In the genomic region with DNA sequence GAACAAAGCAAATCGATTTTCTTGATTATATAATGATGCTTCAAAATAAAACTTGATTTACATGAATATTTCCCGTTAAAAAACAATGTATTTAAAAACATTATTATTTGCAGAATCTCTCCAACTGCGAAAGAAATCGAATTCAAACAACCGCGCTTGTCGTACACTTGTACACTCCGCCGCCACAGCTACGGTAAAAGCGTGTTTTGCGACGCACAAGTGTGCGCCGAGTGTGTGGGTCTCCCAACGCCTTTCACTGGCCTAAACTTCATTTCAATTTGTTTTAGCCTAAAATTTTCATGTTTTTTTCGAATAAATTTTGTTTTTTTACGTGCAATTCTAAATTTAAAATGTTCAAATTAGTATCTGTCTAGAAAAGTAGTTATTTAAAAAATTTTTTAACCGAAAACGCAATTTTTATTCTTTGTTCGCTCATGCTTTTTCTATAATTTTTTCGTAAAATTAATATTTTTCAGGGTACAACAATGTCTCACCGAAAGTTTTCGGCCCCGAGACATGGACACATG, we compare ENCODE assay signal across 4 worm cellular contexts.
TF ChIP-seq lines count a peak whose summit lies in the region.

A gene (plus strand): TSS at position 477 of the 527 bp plus-strand sequence.

TF ChIP-seq in whole organism, L2 larva, 48 proteins besides CTCF, POLR2A, EP300 and RAD21 (continues in another document):
- peak; percentile 83 for TF ChIP-seq aly-2 (tag; optimal IDR thresholded peaks at IDR 0.05; lab: Kevin White, UChicago)
- peak; percentile 83 for TF ChIP-seq elt-1 (tag; optimal IDR thresholded peaks at IDR 0.05; lab: Kevin White, UChicago)
- peak; percentile 100 for TF ChIP-seq crh-2 (tag; optimal IDR thresholded peaks at IDR 0.05; lab: Kevin White, UChicago)
- peak; percentile 99 for TF ChIP-seq mab-5 (tag; optimal IDR thresholded peaks at IDR 0.05; lab: Kevin White, UChicago)
- TF ChIP-seq nhr-23 (tag; optimal IDR thresholded peaks at IDR 0.05; lab: Kevin White, UChicago): peak; percentile 82
- peak; percentile 100 for TF ChIP-seq unc-55 (GFP tag; optimal IDR thresholded peaks at IDR 0.05; lab: Kevin White, UChicago)
- TF ChIP-seq zag-1 (tag; optimal IDR thresholded peaks at IDR 0.05; lab: Kevin White, UChicago): peak; percentile 100
- peak; percentile 90 for TF ChIP-seq R02D3.7 (tag; optimal IDR thresholded peaks at IDR 0.05; lab: Kevin White, UChicago)
- TF ChIP-seq alr-1 (tag; optimal IDR thresholded peaks at IDR 0.05; lab: Kevin White, UChicago): no peak
- TF ChIP-seq Y55F3AM.14 (GFP tag; optimal IDR thresholded peaks at IDR 0.05; lab: Kevin White, UChicago): peak; percentile 100
- TF ChIP-seq skn-1 (tag; optimal IDR thresholded peaks at IDR 0.05; lab: Kevin White, UChicago): peak; percentile 96
- peak; percentile 100 for TF ChIP-seq nhr-25 (tag; optimal IDR thresholded peaks at IDR 0.05; lab: Kevin White, UChicago)
- peak; percentile 100 for TF ChIP-seq ceh-16 (tag; optimal IDR thresholded peaks at IDR 0.05; lab: Kevin White, UChicago)
- peak; percentile 100 for TF ChIP-seq sem-4 (tag; optimal IDR thresholded peaks at IDR 0.05; lab: Kevin White, UChicago)
- peak; percentile 100 for TF ChIP-seq fos-1 (tag; optimal IDR thresholded peaks at IDR 0.05; lab: Kevin White, UChicago)
- peak; percentile 98 for TF ChIP-seq unc-39 (tag; optimal IDR thresholded peaks at IDR 0.05; lab: Kevin White, UChicago)
- peak; percentile 100 for TF ChIP-seq lin-13 (GFP tag; optimal IDR thresholded peaks at IDR 0.05; lab: Kevin White, UChicago)
- peak; percentile 100 for TF ChIP-seq C34F6.9 (tag; optimal IDR thresholded peaks at IDR 0.05; lab: Kevin White, UChicago)
- TF ChIP-seq nhr-10 (tag; optimal IDR thresholded peaks at IDR 0.05; lab: Kevin White, UChicago): peak; percentile 100
- peak; percentile 84 for TF ChIP-seq dmd-4 (tag; optimal IDR thresholded peaks at IDR 0.05; lab: Kevin White, UChicago)
- TF ChIP-seq lin-11 (tag; optimal IDR thresholded peaks at IDR 0.05; lab: Kevin White, UChicago): peak; percentile 100

TF ChIP-seq in whole organism, L4 larva, 104 proteins besides CTCF, POLR2A, EP300 and RAD21 (continues in another document):
- peak; percentile 98 for TF ChIP-seq duxl-1 (tag; optimal IDR thresholded peaks at IDR 0.05; lab: Kevin White, UChicago; ENCODE audit: poor library complexity)
- peak; percentile 96 for TF ChIP-seq mxl-2 (GFP tag; conservative IDR thresholded peaks at IDR 0.05; lab: Robert Waterston, UW)
- peak; percentile 99 for TF ChIP-seq nhr-25 (tag; optimal IDR thresholded peaks at IDR 0.05; lab: Kevin White, UChicago; ENCODE audit: borderline replicate concordance, insufficient read depth)
- TF ChIP-seq aha-1 (tag; lab: Kevin White, UChicago): peak; percentile 100
- TF ChIP-seq ceh-82 (tag; optimal IDR thresholded peaks at IDR 0.05; lab: Kevin White, UChicago): peak; percentile 94
- peak; percentile 83 for TF ChIP-seq F26F4.8 (GFP tag; conservative IDR thresholded peaks at IDR 0.05; lab: Robert Waterston, UW)
- peak; percentile 99 for TF ChIP-seq hlh-30 (tag; optimal IDR thresholded peaks at IDR 0.05; lab: Kevin White, UChicago; ENCODE audit: insufficient read depth)
- peak; percentile 92 for TF ChIP-seq zip-11 (GFP tag; IDR thresholded peaks at IDR 0.05; lab: Robert Waterston, UW)
- peak; percentile 99 for TF ChIP-seq mxl-3 (GFP tag; optimal IDR thresholded peaks at IDR 0.05; lab: Kevin White, UChicago)
- peak; percentile 97 for TF ChIP-seq cey-2 (tag; optimal IDR thresholded peaks at IDR 0.05; lab: Kevin White, UChicago; ENCODE audit: borderline replicate concordance, insufficient read depth)
- TF ChIP-seq spr-1 (tag; optimal IDR thresholded peaks at IDR 0.05; lab: Kevin White, UChicago): peak; percentile 99
- peak; percentile 96 to 99 for TF ChIP-seq hif-1 (tag; optimal IDR thresholded peaks at IDR 0.05; lab: Kevin White, UChicago)
- TF ChIP-seq nhr-237 (tag; optimal IDR thresholded peaks at IDR 0.05; lab: Kevin White, UChicago): peak; percentile 96
- TF ChIP-seq attf-4 (tag; optimal IDR thresholded peaks at IDR 0.05; lab: Kevin White, UChicago): peak; percentile 85
- peak; percentile 100 for TF ChIP-seq madf-5 (GFP tag; IDR thresholded peaks at IDR 0.05; lab: Robert Waterston, UW)
- peak; percentile 100 for TF ChIP-seq nhr-77 (tag; optimal IDR thresholded peaks at IDR 0.05; lab: Kevin White, UChicago)
- peak; percentile 95 for TF ChIP-seq zfp-2 (tag; optimal IDR thresholded peaks at IDR 0.05; lab: Kevin White, UChicago)
- peak; percentile 98 to 99 for TF ChIP-seq daf-16 (GFP tag; optimal IDR thresholded peaks at IDR 0.05; lab: Kevin White, UChicago)
- TF ChIP-seq daf-16 (tag; optimal IDR thresholded peaks at IDR 0.05; lab: Kevin White, UChicago): peak; percentile 98
- TF ChIP-seq rbr-2 (tag; optimal IDR thresholded peaks at IDR 0.05; lab: Kevin White, UChicago): peak; percentile 100
- peak; percentile 100 for TF ChIP-seq nhr-28 (tag; optimal IDR thresholded peaks at IDR 0.05; lab: Kevin White, UChicago)

TF ChIP-seq in whole organism, late embryonic, 69 proteins besides CTCF, POLR2A, EP300 and RAD21 (continues in another document):
- peak; percentile 89 for TF ChIP-seq unc-55 (GFP tag; optimal IDR thresholded peaks at IDR 0.05; lab: Kevin White, UChicago)
- peak; percentile 99 for TF ChIP-seq pat-9 (tag; optimal IDR thresholded peaks at IDR 0.05; lab: Kevin White, UChicago)
- TF ChIP-seq mec-3 (tag; optimal IDR thresholded peaks at IDR 0.05; lab: Kevin White, UChicago; ENCODE audit: borderline replicate concordance): no peak
- peak; percentile 96 for TF ChIP-seq ceh-48 (tag; optimal IDR thresholded peaks at IDR 0.05; lab: Kevin White, UChicago)
- TF ChIP-seq hlh-13 (GFP tag; optimal IDR thresholded peaks at IDR 0.05; lab: Kevin White, UChicago): peak; percentile 81
- peak; percentile 94 for TF ChIP-seq ceh-2 (tag; optimal IDR thresholded peaks at IDR 0.05; lab: Kevin White, UChicago)
- peak; percentile 99 for TF ChIP-seq ceh-31 (tag; optimal IDR thresholded peaks at IDR 0.05; lab: Kevin White, UChicago)
- TF ChIP-seq ceh-14 (tag; optimal IDR thresholded peaks at IDR 0.05; lab: Kevin White, UChicago): peak; percentile 99
- TF ChIP-seq ceh-22 (tag; optimal IDR thresholded peaks at IDR 0.05; lab: Kevin White, UChicago): peak; percentile 85
- TF ChIP-seq hlh-6 (tag; optimal IDR thresholded peaks at IDR 0.05; lab: Kevin White, UChicago): peak; percentile 88
- TF ChIP-seq ttx-3 (tag; optimal IDR thresholded peaks at IDR 0.05; lab: Kevin White, UChicago): peak; percentile 94
- peak; percentile 91 for TF ChIP-seq eyg-1 (tag; optimal IDR thresholded peaks at IDR 0.05; lab: Kevin White, UChicago)
- peak; percentile 97 for TF ChIP-seq F13H6.1 (tag; optimal IDR thresholded peaks at IDR 0.05; lab: Kevin White, UChicago)
- TF ChIP-seq ref-2 (tag; optimal IDR thresholded peaks at IDR 0.05; lab: Kevin White, UChicago): peak; percentile 100
- TF ChIP-seq K09A11.1 (tag; optimal IDR thresholded peaks at IDR 0.05; lab: Kevin White, UChicago; ENCODE audit: insufficient read depth): peak; percentile 96
- TF ChIP-seq lin-11 (tag; optimal IDR thresholded peaks at IDR 0.05; lab: Kevin White, UChicago): peak; percentile 74
- TF ChIP-seq elt-2 (tag; optimal IDR thresholded peaks at IDR 0.05; lab: Kevin White, UChicago): peak; percentile 99
- peak; percentile 100 for TF ChIP-seq ceh-18 (tag; optimal IDR thresholded peaks at IDR 0.05; lab: Kevin White, UChicago)
- peak; percentile 100 for TF ChIP-seq ceh-34 (tag; optimal IDR thresholded peaks at IDR 0.05; lab: Kevin White, UChicago)
- TF ChIP-seq pqm-1 (tag; optimal IDR thresholded peaks at IDR 0.05; lab: Kevin White, UChicago): peak; percentile 97
- TF ChIP-seq pag-3 (tag; optimal IDR thresholded peaks at IDR 0.05; lab: Kevin White, UChicago; ENCODE audit: borderline replicate concordance): peak; percentile 90
- TF ChIP-seq K02D7.2 (tag; optimal IDR thresholded peaks at IDR 0.05; lab: Kevin White, UChicago): peak; percentile 96

TF ChIP-seq in whole organism, mixed stage, embryonic, 35 proteins besides CTCF, POLR2A, EP300 and RAD21 (continues in another document):
- TF ChIP-seq sem-2 (GFP tag; optimal IDR thresholded peaks at IDR 0.05; lab: Kevin White, UChicago) (peak; percentile 80), cnd-1 (tag; optimal IDR thresholded peaks at IDR 0.05; lab: Kevin White, UChicago) (peak; percentile 99), mab-5 (tag; optimal IDR thresholded peaks at IDR 0.05; lab: Kevin White, UChicago) (peak; percentile 86), bed-3 (GFP tag; optimal IDR thresholded peaks at IDR 0.05; lab: Kevin White, UChicago) (peak; percentile 85), zip-8 (tag; optimal IDR thresholded peaks at IDR 0.05; lab: Kevin White, UChicago) (peak; percentile 10), blmp-1 (tag; optimal IDR thresholded peaks at IDR 0.05; lab: Kevin White, UChicago) (peak; percentile 93), lin-13 (tag; optimal IDR thresholded peaks at IDR 0.05; lab: Kevin White, UChicago) (peak; percentile 100), unc-62 (GFP tag; optimal IDR thresholded peaks at IDR 0.05; lab: Kevin White, UChicago) (peak; percentile 97), tbx-8 (GFP tag; optimal IDR thresholded peaks at IDR 0.05; lab: Kevin White, UChicago) (peak; percentile 96), nhr-2 (tag; optimal IDR thresholded peaks at IDR 0.05; lab: Kevin White, UChicago) (peak; percentile 79), ceh-43 (GFP tag; optimal IDR thresholded peaks at IDR 0.05; lab: Kevin White, UChicago) (peak; percentile 96), flh-1 (GFP tag; optimal IDR thresholded peaks at IDR 0.05; lab: Kevin White, UChicago) (peak; percentile 78), nhr-12 (tag; optimal IDR thresholded peaks at IDR 0.05; lab: Kevin White, UChicago) (peak; percentile 98), hlh-1 (tag; optimal IDR thresholded peaks at IDR 0.05; lab: Kevin White, UChicago) (peak; percentile 92), lin-32 (GFP tag; optimal IDR thresholded peaks at IDR 0.05; lab: Kevin White, UChicago) (peak; percentile 81), lsy-2 (tag; optimal IDR thresholded peaks at IDR 0.05; lab: Kevin White, UChicago) (peak; percentile 100), sptf-1 (tag; optimal IDR thresholded peaks at IDR 0.05; lab: Kevin White, UChicago) (peak; percentile 99), unc-39 (tag; optimal IDR thresholded peaks at IDR 0.05; lab: Kevin White, UChicago) (peak; percentile 98), nhr-28 (tag; optimal IDR thresholded peaks at IDR 0.05; lab: Kevin White, UChicago) (peak; percentile 93), ces-1 (GFP tag; optimal IDR thresholded peaks at IDR 0.05; lab: Kevin White, UChicago) (peak; percentile 97), ceh-83 (GFP tag; optimal IDR thresholded peaks at IDR 0.05; lab: Kevin White, UChicago) (peak; percentile 97), nhr-76 (tag; optimal IDR thresholded peaks at IDR 0.05; lab: Kevin White, UChicago) (peak; percentile 14), drap-1 (GFP tag; optimal IDR thresholded peaks at IDR 0.05; lab: Kevin White, UChicago) (peak; percentile 99), unc-120 (tag; optimal IDR thresholded peaks at IDR 0.05; lab: Kevin White, UChicago; ENCODE audit: poor library complexity, severe bottlenecking) (peak; percentile 99), ceh-39 (tag; optimal IDR thresholded peaks at IDR 0.05; lab: Kevin White, UChicago) (peak; percentile 99), snpc-4 (tag; optimal IDR thresholded peaks at IDR 0.05; lab: Kevin White, UChicago) (no peak)
